Fruit fly (Drosophila melanogaster): ENCODE data around the gene CG32365.

Gene CG32365

dm6 chr3L:7852252-7852885 is 16.5 kb upstream of the CG32365 start (continued):
- peak; percentile 45 for TF ChIP-seq lab (GFP tag; optimal IDR thresholded peaks at IDR 0.05)
- no peak for TF ChIP-seq ac (GFP tag; optimal IDR thresholded peaks at IDR 0.05)
- no peak for TF ChIP-seq Side (GFP tag; optimal IDR thresholded peaks at IDR 0.05)
- TF ChIP-seq tin (GFP tag; optimal IDR thresholded peaks at IDR 0.05) = no peak
- peak; percentile 7; the same call in 1 of the 3 replicates for TF ChIP-seq Dbx (GFP tag; IDR thresholded peaks at IDR 0.05)
- no peak for TF ChIP-seq onecut (GFP tag; IDR thresholded peaks at IDR 0.05)
- no peak for TF ChIP-seq CG6765 (GFP tag; optimal IDR thresholded peaks at IDR 0.05)
- no peak for TF ChIP-seq Usf (GFP tag; optimal IDR thresholded peaks at IDR 0.05)
- no peak for TF ChIP-seq CG7987 (GFP tag; optimal IDR thresholded peaks at IDR 0.05)
- no peak for TF ChIP-seq Ravus (GFP tag; IDR thresholded peaks at IDR 0.05)

DNA sequence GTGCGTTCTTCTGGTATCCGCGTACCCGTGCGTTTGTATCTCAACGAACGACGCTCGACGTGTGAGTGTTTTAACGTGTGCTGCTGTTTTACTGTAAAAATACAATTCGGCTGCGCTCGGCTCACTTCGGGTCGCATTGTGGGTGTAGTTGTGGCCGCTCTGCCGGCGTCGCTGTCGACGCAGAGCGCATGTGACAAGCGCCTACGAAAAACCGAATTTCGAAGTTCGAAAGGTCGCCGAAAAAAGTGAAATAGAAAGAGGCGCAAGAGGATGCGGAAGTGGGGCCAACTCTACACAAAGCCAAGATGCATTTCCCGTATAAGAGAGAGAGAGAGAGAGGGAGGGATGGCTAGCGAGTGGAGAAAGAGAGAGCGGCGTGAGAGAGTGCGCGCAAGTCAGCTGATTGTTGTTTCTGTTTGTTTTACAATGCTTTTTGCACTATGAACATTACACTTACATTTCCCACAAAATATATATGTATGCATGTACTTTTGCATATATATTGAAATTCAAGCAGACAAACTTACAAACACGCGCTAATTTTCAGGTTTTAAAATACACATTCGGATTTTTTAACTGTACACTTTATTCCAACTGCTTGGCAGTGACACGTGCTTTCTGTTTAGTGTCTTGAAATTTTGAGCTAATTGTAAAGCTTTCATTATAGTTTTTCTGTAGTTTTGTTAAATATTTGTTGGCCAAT is 13.9 kb upstream of the CG32365 start:
- TF ChIP-seq CG4854 (GFP tag; optimal IDR thresholded peaks at IDR 0.05) = no peak
- TF ChIP-seq CG3163 (GFP tag; optimal IDR thresholded peaks at IDR 0.05) = peak; percentile 9
- TF ChIP-seq Dp (GFP tag; optimal IDR thresholded peaks at IDR 0.05) = no peak
- TF ChIP-seq so (GFP tag; IDR thresholded peaks at IDR 0.05) = peak; percentile 7; the same call in 1 of the 3 replicates
- peak; percentile 56 for TF ChIP-seq grau (tag; optimal IDR thresholded peaks at IDR 0.05)
- 0 out of 3 replicates have a peak, but pooled peaks have one; percentile 60 for TF ChIP-seq CG11456 (GFP tag; IDR thresholded peaks at IDR 0.05)
- no peak for TF ChIP-seq CG4617 (GFP tag; optimal IDR thresholded peaks at IDR 0.05; ENCODE audit: borderline replicate concordance)
- no peak for TF ChIP-seq CG11696 (GFP tag; IDR thresholded peaks at IDR 0.05)
- peak; percentile 55 for TF ChIP-seq stwl (tag; optimal IDR thresholded peaks at IDR 0.05)
- peak; percentile 43 for TF ChIP-seq run (tag; optimal IDR thresholded peaks at IDR 0.05)
- no peak for TF ChIP-seq Mad (GFP tag; optimal IDR thresholded peaks at IDR 0.05)
- TF ChIP-seq br (optimal IDR thresholded peaks at IDR 0.05) = no peak
- TF ChIP-seq lab (GFP tag; optimal IDR thresholded peaks at IDR 0.05) = peak; percentile 94
- TF ChIP-seq slbo (GFP tag; IDR thresholded peaks at IDR 0.05) = no peak
- peak; percentile 61; the same call in 1 of the 2 replicates for TF ChIP-seq seq (GFP tag; IDR thresholded peaks at IDR 0.05)
- peak; percentile 76 for TF ChIP-seq CG12769 (tag; optimal IDR thresholded peaks at IDR 0.05)
- peak; percentile 58; the same call in 1 of the 3 replicates for TF ChIP-seq z (GFP tag; IDR thresholded peaks at IDR 0.05)
- TF ChIP-seq CG6254 (GFP tag; optimal IDR thresholded peaks at IDR 0.05) = peak; percentile 88
- TF ChIP-seq Doc2 (GFP tag; IDR thresholded peaks at IDR 0.05) = no peak
- TF ChIP-seq CG30020 (tag; optimal IDR thresholded peaks at IDR 0.05) = no peak
- peak; percentile 89 for TF ChIP-seq CG17568 (GFP tag; optimal IDR thresholded peaks at IDR 0.05)
- TF ChIP-seq slp2 (GFP tag; optimal IDR thresholded peaks at IDR 0.05) = no peak
- peak in 1 of 2 experiments; percentile 28 for TF ChIP-seq eve (GFP tag; optimal IDR thresholded peaks at IDR 0.05)
- peak; percentile 52; the same call in 1 of the 3 replicates for TF ChIP-seq CG2199 (GFP tag; IDR thresholded peaks at IDR 0.05)
- TF ChIP-seq btn (GFP tag; optimal IDR thresholded peaks at IDR 0.05) = peak; percentile 48
- peak; percentile 90 for TF ChIP-seq nau (GFP tag; optimal IDR thresholded peaks at IDR 0.05)
- peak; percentile 92 for TF ChIP-seq CG4707 (GFP tag; optimal IDR thresholded peaks at IDR 0.05)
- TF ChIP-seq Jarid2 (GFP tag; optimal IDR thresholded peaks at IDR 0.05) = peak; percentile 63
- peak; percentile 96 for TF ChIP-seq CG6765 (GFP tag; optimal IDR thresholded peaks at IDR 0.05)
- peak; percentile 12 for TF ChIP-seq phol (tag; optimal IDR thresholded peaks at IDR 0.05)
- peak; percentile 76 for TF ChIP-seq CG33557 (GFP tag; optimal IDR thresholded peaks at IDR 0.05)
- peak; percentile 30; the same call in 1 of the 3 replicates for TF ChIP-seq CG11695 (GFP tag; IDR thresholded peaks at IDR 0.05)
- TF ChIP-seq CG9932 (GFP tag; IDR thresholded peaks at IDR 0.05) = 0 out of 2 replicates have a peak, but pooled peaks have one; percentile 11
- TF ChIP-seq Atf-2 (GFP tag; optimal IDR thresholded peaks at IDR 0.05) = no peak
- TF ChIP-seq dimm (GFP tag; IDR thresholded peaks at IDR 0.05) = no peak
- no peak for TF ChIP-seq CG16779 (GFP tag; IDR thresholded peaks at IDR 0.05)
- no peak for TF ChIP-seq CG18011 (GFP tag; optimal IDR thresholded peaks at IDR 0.05)
- peak; percentile 63 for TF ChIP-seq B-H2 (GFP tag; optimal IDR thresholded peaks at IDR 0.05)
- peak; percentile 74 for TF ChIP-seq CG17385 (GFP tag; optimal IDR thresholded peaks at IDR 0.05)

All from whole organism, embryonic.